Worm (Caenorhabditis elegans): Measurements from ENCODE around the gene ced-5.

The ced-5 gene

ce11 chrIV:10483607-10484117 lies at the start of gene ced-5, which contains the start of gene F01D4.5 (continued):
- no peak for TF ChIP-seq tbx-9 (tag; optimal IDR thresholded peaks at IDR 0.05; ENCODE audit: borderline replicate concordance)
- peak; percentile 62; the same call in 1 of the 2 replicates for TF ChIP-seq hmg-20 (GFP tag; IDR thresholded peaks at IDR 0.05)
- no peak for TF ChIP-seq nfya-1 (tag; optimal IDR thresholded peaks at IDR 0.05; ENCODE audit: borderline replicate concordance, insufficient read depth)
- 0 out of 2 replicates have a peak, but pooled peaks have one; percentile 21 for TF ChIP-seq hmg-1.2 (GFP tag; IDR thresholded peaks at IDR 0.05)
- peak; percentile 85 for TF ChIP-seq dox-1 (GFP tag; IDR thresholded peaks at IDR 0.05)
- TF ChIP-seq K11D2.4 (GFP tag; IDR thresholded peaks at IDR 0.05): peak; percentile 61; the same call in 1 of the 2 replicates
- TF ChIP-seq lag-1 (GFP tag; IDR thresholded peaks at IDR 0.05): 0 out of 2 replicates have a peak, but pooled peaks have one; percentile 74

ce11 chrIV:10436401-10436800 lies 47.5 kb upstream of the ced-5 start, which contains the start of gene ins-1:
ins-1 (plus strand) TSS chrIV:10436701.
- no peak for TF ChIP-seq T07F8.4 (tag; optimal IDR thresholded peaks at IDR 0.05)
- TF ChIP-seq aptf-3 (GFP tag; IDR thresholded peaks at IDR 0.05): no peak
- no peak for TF ChIP-seq dpl-1 (GFP tag; optimal IDR thresholded peaks at IDR 0.05)
- TF ChIP-seq repo-1 (tag; optimal IDR thresholded peaks at IDR 0.05): no peak
- no peak for TF ChIP-seq ztf-28 (GFP tag; IDR thresholded peaks at IDR 0.05)
- no peak for TF ChIP-seq tbx-9 (tag; optimal IDR thresholded peaks at IDR 0.05; ENCODE audit: borderline replicate concordance)
- TF ChIP-seq atf-7 (tag; optimal IDR thresholded peaks at IDR 0.05): no peak
- TF ChIP-seq ztf-6 (GFP tag; IDR thresholded peaks at IDR 0.05): no peak
- TF ChIP-seq tbp1 (GFP tag; optimal IDR thresholded peaks at IDR 0.05): no peak
- no peak for TF ChIP-seq zim-3 (tag; optimal IDR thresholded peaks at IDR 0.05)
- TF ChIP-seq Y53G8AR.9 (GFP tag; conservative IDR thresholded peaks at IDR 0.05): no peak
- no peak for TF ChIP-seq rec-8 (tag; optimal IDR thresholded peaks at IDR 0.05)

DNA sequence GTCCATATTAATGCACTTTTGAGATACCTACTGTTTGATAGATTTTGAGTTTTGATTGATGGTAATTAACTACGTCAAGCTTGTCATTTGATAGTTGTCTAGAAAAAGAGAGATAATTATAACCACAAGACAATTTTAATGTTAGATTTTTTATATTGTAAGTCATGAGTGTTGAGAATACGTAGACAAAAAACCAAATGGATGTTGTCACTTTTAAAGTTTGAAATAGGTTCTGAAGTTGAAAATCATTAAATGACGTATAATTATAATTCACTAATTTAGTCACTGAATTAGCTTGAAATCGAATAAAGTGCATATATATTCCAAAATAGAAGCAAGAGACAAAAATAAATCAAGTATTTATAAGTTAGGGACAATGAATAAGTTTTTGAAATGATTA lies 46.8 kb upstream of the ced-5 start:
- TF ChIP-seq cebp-1 (GFP tag; IDR thresholded peaks at IDR 0.05) (no peak), cebp-1 (tag; optimal IDR thresholded peaks at IDR 0.05) (no peak), lir-1 (GFP tag; conservative IDR thresholded peaks at IDR 0.05) (no peak), ztf-25 (GFP tag; IDR thresholded peaks at IDR 0.05) (no peak), F33H1.4 (GFP tag; IDR thresholded peaks at IDR 0.05) (no peak), ets-4 (GFP tag; optimal IDR thresholded peaks at IDR 0.05) (no peak), F52B5.7 (tag; optimal IDR thresholded peaks at IDR 0.05) (no peak), attf-5 (GFP tag; optimal IDR thresholded peaks at IDR 0.05) (no peak), madf-8 (GFP tag; conservative IDR thresholded peaks at IDR 0.05) (no peak), pbrm-1 (GFP tag; IDR thresholded peaks at IDR 0.05) (no peak), attf-6 (GFP tag; IDR thresholded peaks at IDR 0.05) (no peak), lsl-1 (GFP tag; optimal IDR thresholded peaks at IDR 0.05) (no peak), cebp-2 (GFP tag; IDR thresholded peaks at IDR 0.05) (no peak), B0261.1 (tag; optimal IDR thresholded peaks at IDR 0.05) (no peak), dox-1 (GFP tag; IDR thresholded peaks at IDR 0.05) (no peak), ztf-3 (GFP tag; optimal IDR thresholded peaks at IDR 0.05) (no peak), aptf-2 (GFP tag; conservative IDR thresholded peaks at IDR 0.05) (no peak), C17E4.6 (GFP tag; IDR thresholded peaks at IDR 0.05) (no peak), let-607 (tag; optimal IDR thresholded peaks at IDR 0.05) (no peak)

All from whole organism, young adult.